Worm (Caenorhabditis elegans) whole organism, midembryonic: ENCODE measurements around the gene E02C12.11.

Experiments used
- flt-1 ChIP-seq: fragments of 200-800 bp; sonication (Bioruptor generic); IDR thresholded peaks from 2 replicates; pipeline ENCODE4 v1.3.6; 2022; ENCODE audit warnings: missing genetic modification characterization, missing compliant biosample characterization
- klf-2 ChIP-seq: fragments of 200-800 bp; sonication (Bioruptor generic); conservative IDR thresholded peaks from 2 replicates; pipeline ENCODE4 v1.3.6; 2022; ENCODE audit warnings: missing genetic modification reagents, missing genetic modification characterization, missing compliant biosample characterization
- tab-1 ChIP-seq: fragments of 200-800 bp; sonication (Bioruptor generic); IDR thresholded peaks from 2 replicates; pipeline ENCODE4 v1.3.6; 2022; ENCODE audit warnings: missing genetic modification characterization, missing compliant biosample characterization
- ztf-23 ChIP-seq: fragments of 200-800 bp; sonication (Bioruptor generic); IDR thresholded peaks from 2 replicates; pipeline ENCODE4 v1.3.6; 2022; ENCODE audit warnings: missing genetic modification reagents, missing genetic modification characterization, missing compliant biosample characterization
- ztf-29 ChIP-seq: fragments of 200-800 bp; sonication (Bioruptor generic); IDR thresholded peaks from 2 replicates; pipeline ENCODE4 v1.3.6; 2022; ENCODE audit warnings: missing genetic modification reagents, missing genetic modification characterization, missing compliant biosample characterization

ce11 chrV:9355371-9355770 lies 24.3 kb downstream of the E02C12.11 start, which contains the start of gene ttr-40:
- TF ChIP-seq klf-2: no peak
- no peak for TF ChIP-seq ztf-23
- no peak for TF ChIP-seq ztf-29 (GFP tag; lab: Robert Waterston, UW)
- no peak for TF ChIP-seq tab-1 (GFP tag; lab: Robert Waterston, UW)
- no peak for TF ChIP-seq flt-1 (GFP tag; lab: Robert Waterston, UW)
